Worm (Caenorhabditis elegans): ENCODE measurements around the gene anoh-2.

ce11 chrIV:14610942-14611724, 47.0 kb upstream of the anoh-2 start:
- TF ChIP-seq hlh-15 (tag; optimal IDR thresholded peaks at IDR 0.05) (no peak), ama-1 (optimal IDR thresholded peaks at IDR 0.05) (no peak), mec-3 (tag; optimal IDR thresholded peaks at IDR 0.05; ENCODE audit: borderline replicate concordance) (peak; percentile 41), unc-86 (tag; optimal IDR thresholded peaks at IDR 0.05) (no peak), pqm-1 (tag; optimal IDR thresholded peaks at IDR 0.05) (no peak), rnt-1 (tag; optimal IDR thresholded peaks at IDR 0.05) (peak; percentile 62), elt-2 (tag; optimal IDR thresholded peaks at IDR 0.05) (peak; percentile 50), ceh-18 (tag; optimal IDR thresholded peaks at IDR 0.05) (peak; percentile 85), dve-1 (tag; optimal IDR thresholded peaks at IDR 0.05) (no peak), sdc-2 (tag; optimal IDR thresholded peaks at IDR 0.05) (peak; percentile 11), dmd-4 (tag; optimal IDR thresholded peaks at IDR 0.05; ENCODE audit: borderline replicate concordance) (peak; percentile 22), F13H6.1 (tag; optimal IDR thresholded peaks at IDR 0.05) (no peak)
